Worm (Caenorhabditis elegans) whole organism, L4/young adult: ENCODE results near the gene fat-3.

Source experiments
- dao-5 ChIP-seq: sonication (generic microtip); optimal IDR thresholded peaks from 2 replicates; lab custom pipeline; 2016; ENCODE audit warnings: missing genotype, missing genetic modification characterization, moderate library complexity, missing compliant biosample characterization
- him-1 ChIP-seq: sonication (generic microtip); optimal IDR thresholded peaks from 2 replicates; lab custom pipeline; 2016; ENCODE audit warnings: missing genotype, missing genetic modification reagents, missing genetic modification characterization, missing compliant biosample characterization

- TF ChIP-seq him-1 (tag; lab: Kevin White, UChicago) (no peak), dao-5 (tag; lab: Kevin White, UChicago) (no peak)
These were observed 721 bp downstream of the fat-3 start for ce11 chrIV:9803544-9803943.
